Worm (Caenorhabditis elegans) whole organism, mixed stage, embryonic: ENCODE measurements around the gene K11H3.5.

ENCODE experiments used
- M03D4.4 ChIP-seq: sonication (generic microtip); optimal IDR thresholded peaks from 2 replicates; lab custom pipeline; 2017; ENCODE audit warnings: mild to moderate bottlenecking, missing genetic modification characterization, missing compliant biosample characterization
- bed-3 ChIP-seq: fragments of 200-800 bp; sonication (Bioruptor generic); optimal IDR thresholded peaks from 3 replicates; lab custom pipeline; 2018; ENCODE audit warnings: mild to moderate bottlenecking, missing genetic modification characterization, moderate library complexity, missing compliant biosample characterization
- blmp-1 ChIP-seq: fragments of 150-350 bp; optimal IDR thresholded peaks from 2 replicates; lab custom pipeline; 2014; ENCODE audit warnings: missing biosample characterization, missing genetic modification characterization
- ceh-43 ChIP-seq: fragments of 200-800 bp; sonication (Bioruptor generic); optimal IDR thresholded peaks from 2 replicates; lab custom pipeline; 2018; ENCODE audit warnings: mild to moderate bottlenecking, missing genetic modification characterization, moderate library complexity, missing compliant biosample characterization
- ceh-83 ChIP-seq: fragments of 200-800 bp; sonication (Bioruptor generic); optimal IDR thresholded peaks from 2 replicates; lab custom pipeline; 2018; ENCODE audit warnings: mild to moderate bottlenecking, missing genetic modification characterization, missing compliant biosample characterization
- ces-1 ChIP-seq: fragments of 150-350 bp; optimal IDR thresholded peaks from 2 replicates; lab custom pipeline; 2014; ENCODE audit warnings: missing biosample characterization, missing genetic modification reagents, missing genetic modification characterization
- cnd-1 ChIP-seq: fragments of 200-800 bp; sonication (Bioruptor generic); optimal IDR thresholded peaks from 2 replicates; lab custom pipeline; 2018; ENCODE audit warnings: mild to moderate bottlenecking, missing genetic modification characterization, missing compliant biosample characterization
- elt-1 ChIP-seq: sonication (generic microtip); optimal IDR thresholded peaks from 2 replicates; lab custom pipeline; 2017; ENCODE audit warnings: missing genetic modification characterization, mild to moderate bottlenecking, missing compliant biosample characterization, antibody characterized with exemption, moderate library complexity, borderline replicate concordance; ENCODE audit not compliant: insufficient read depth
- elt-3 ChIP-seq: fragments of 150-350 bp; optimal IDR thresholded peaks from 2 replicates; lab custom pipeline; 2014; ENCODE audit warnings: missing biosample characterization, missing genetic modification characterization
- flh-1 ChIP-seq: fragments of 200-800 bp; sonication (Bioruptor generic); optimal IDR thresholded peaks from 2 replicates; lab custom pipeline; 2018; ENCODE audit warnings: mild to moderate bottlenecking, missing genetic modification characterization, moderate library complexity, missing compliant biosample characterization
- ham-2 ChIP-seq: fragments of 200-800 bp; sonication (Bioruptor generic); optimal IDR thresholded peaks from 2 replicates; lab custom pipeline; 2018; ENCODE audit warnings: mild to moderate bottlenecking, missing genetic modification characterization, missing compliant biosample characterization
- hlh-1 ChIP-seq: fragments of 150-350 bp; optimal IDR thresholded peaks from 2 replicates; lab custom pipeline; 2014; ENCODE audit warnings: missing biosample characterization, missing genetic modification reagents, missing genetic modification characterization
- lin-13 ChIP-seq: fragments of 150-350 bp; optimal IDR thresholded peaks from 2 replicates; lab custom pipeline; 2014; ENCODE audit warnings: missing biosample characterization, missing genetic modification characterization
- lin-32 ChIP-seq: fragments of 200-800 bp; sonication (Bioruptor generic); optimal IDR thresholded peaks from 2 replicates; lab custom pipeline; 2018; ENCODE audit warnings: mild to moderate bottlenecking, missing genetic modification characterization, missing compliant biosample characterization
- lsy-2 ChIP-seq: fragments of 150-350 bp; optimal IDR thresholded peaks from 2 replicates; lab custom pipeline; 2014; ENCODE audit warnings: missing biosample characterization, missing genetic modification characterization
- mab-5 ChIP-seq: fragments of 150-350 bp; optimal IDR thresholded peaks from 2 replicates; lab custom pipeline; 2014; ENCODE audit warnings: missing biosample characterization, missing genetic modification characterization
- mep-1 ChIP-seq: fragments of 150-350 bp; optimal IDR thresholded peaks from 2 replicates; lab custom pipeline; 2017; ENCODE audit warnings: missing biosample characterization, missing genetic modification reagents, missing genetic modification characterization, inconsistent platforms
- mls-2 ChIP-seq: sonication (generic microtip); optimal IDR thresholded peaks from 2 replicates; lab custom pipeline; 2016; ENCODE audit warnings: mild to moderate bottlenecking, missing genetic modification characterization, moderate library complexity, missing compliant biosample characterization
- nhr-12 ChIP-seq: fragments of 150-350 bp; optimal IDR thresholded peaks from 2 replicates; lab custom pipeline; 2014; ENCODE audit warnings: missing biosample characterization, missing genetic modification characterization
- nhr-237 ChIP-seq: fragments of 150-350 bp; optimal IDR thresholded peaks from 2 replicates; lab custom pipeline; 2014; ENCODE audit warnings: missing biosample characterization, missing genetic modification characterization
- nhr-28 ChIP-seq: fragments of 150-350 bp; optimal IDR thresholded peaks from 2 replicates; lab custom pipeline; 2014; ENCODE audit warnings: missing biosample characterization, missing genetic modification characterization
- nhr-76 ChIP-seq: sonication (generic microtip); optimal IDR thresholded peaks from 2 replicates; lab custom pipeline; 2017; ENCODE audit warnings: missing biosample characterization, missing genetic modification characterization
- pha-4 ChIP-seq: fragments of 150-350 bp; optimal IDR thresholded peaks from 2 replicates; lab custom pipeline; 2018; ENCODE audit warnings: missing biosample characterization, missing genetic modification reagents, missing genetic modification characterization
- sem-2 ChIP-seq: fragments of 200-800 bp; sonication (Bioruptor generic); optimal IDR thresholded peaks from 2 replicates; lab custom pipeline; 2018; ENCODE audit warnings: mild to moderate bottlenecking, missing genetic modification characterization, missing compliant biosample characterization
- snpc-4 ChIP-seq: fragments of 150-350 bp; optimal IDR thresholded peaks from 2 replicates; lab custom pipeline; 2014; ENCODE audit warnings: missing biosample characterization, missing genetic modification characterization
- sptf-1 ChIP-seq: sonication (generic microtip); optimal IDR thresholded peaks from 2 replicates; lab custom pipeline; 2017; ENCODE audit warnings: mild to moderate bottlenecking, missing genetic modification characterization, moderate library complexity, missing compliant biosample characterization
- tbx-8 ChIP-seq: fragments of 200-800 bp; sonication (Bioruptor generic); optimal IDR thresholded peaks from 2 replicates; lab custom pipeline; 2018; ENCODE audit warnings: mild to moderate bottlenecking, missing genetic modification characterization, moderate library complexity, missing compliant biosample characterization
- unc-120 ChIP-seq: sonication (generic microtip); optimal IDR thresholded peaks from 2 replicates; lab custom pipeline; 2017; ENCODE audit warnings: missing genetic modification characterization, missing compliant biosample characterization; ENCODE audit not compliant: poor library complexity, severe bottlenecking
- unc-62 ChIP-seq: fragments of 150-350 bp; optimal IDR thresholded peaks from 2 replicates; lab custom pipeline; 2014; ENCODE audit warnings: missing biosample characterization, missing genetic modification reagents, missing genetic modification characterization
- zip-8 ChIP-seq: fragments of 150-350 bp; optimal IDR thresholded peaks from 2 replicates; lab custom pipeline; 2014; ENCODE audit warnings: missing biosample characterization, missing genetic modification characterization
- ztf-11 ChIP-seq: fragments of 150-350 bp; optimal IDR thresholded peaks from 2 replicates; lab custom pipeline; 2014; ENCODE audit warnings: missing biosample characterization, missing genetic modification characterization

Gene K11H3.5

ce11 chrIII:9826005-9826404 lies 17.6 kb upstream of the K11H3.5 start:
- TF ChIP-seq sptf-1 (tag; lab: Kevin White, UChicago) (no peak), ces-1 (GFP tag; lab: Kevin White, UChicago) (no peak), mep-1 (tag; lab: Kevin White, UChicago) (peak; percentile 3), snpc-4 (tag; lab: Kevin White, UChicago) (no peak)

- TF ChIP-seq tbx-8 (GFP tag; lab: Kevin White, UChicago): no peak
- TF ChIP-seq ham-2 (GFP tag; lab: Kevin White, UChicago): no peak
- peak; percentile 4 for TF ChIP-seq mep-1 (tag; lab: Kevin White, UChicago)
- TF ChIP-seq unc-120: no peak
- peak; percentile 9 for TF ChIP-seq nhr-237 (tag; lab: Kevin White, UChicago)
- TF ChIP-seq ceh-83: no peak
- peak; percentile 38 for TF ChIP-seq zip-8 (tag; lab: Kevin White, UChicago)
- TF ChIP-seq M03D4.4 (tag; lab: Kevin White, UChicago): no peak
- TF ChIP-seq mls-2 (tag; lab: Kevin White, UChicago): no peak
- TF ChIP-seq mab-5 (tag; lab: Kevin White, UChicago): no peak
- no peak for TF ChIP-seq unc-62 (GFP tag; lab: Kevin White, UChicago)
- peak; percentile 96 for TF ChIP-seq lsy-2
- TF ChIP-seq lin-32: no peak
- TF ChIP-seq pha-4: peak; percentile 76
- no peak for TF ChIP-seq ceh-43 (GFP tag; lab: Kevin White, UChicago)
- TF ChIP-seq elt-1 (tag; lab: Kevin White, UChicago): no peak
- no peak for TF ChIP-seq sptf-1 (tag; lab: Kevin White, UChicago)
- no peak for TF ChIP-seq blmp-1
- TF ChIP-seq nhr-28 (tag; lab: Kevin White, UChicago): no peak
- peak; percentile 61 for TF ChIP-seq ces-1 (GFP tag; lab: Kevin White, UChicago)
- TF ChIP-seq flh-1 (GFP tag; lab: Kevin White, UChicago): no peak
- TF ChIP-seq, all 35 proteins: peak for 6
These were observed 16.2 kb upstream of the K11H3.5 start, which contains the start of the genes ZK632.10 and ZK632.11 for ce11 chrIII:9827163-9827951. TSS of gene ZK632.10 (minus strand) at chrIII:9827722. TSS of gene ZK632.11 (plus strand) at chrIII:9827915.

ce11 chrIII:9830502-9830901 lies 13.1 kb upstream of the K11H3.5 start, which contains the start of gene ZK632.12:
TSS of gene ZK632.12 (plus strand) at chrIII:9830802.
- no peak for TF ChIP-seq mls-2 (tag; lab: Kevin White, UChicago)
- TF ChIP-seq hlh-1: no peak
- no peak for TF ChIP-seq flh-1 (GFP tag; lab: Kevin White, UChicago)
- no peak for TF ChIP-seq ham-2 (GFP tag; lab: Kevin White, UChicago)
- TF ChIP-seq elt-1 (tag; lab: Kevin White, UChicago): no peak
- no peak for TF ChIP-seq blmp-1
- TF ChIP-seq zip-8 (tag; lab: Kevin White, UChicago): no peak
- no peak for TF ChIP-seq pha-4
- no peak for TF ChIP-seq bed-3 (GFP tag; lab: Kevin White, UChicago)
- no peak for TF ChIP-seq ztf-11 (tag; lab: Kevin White, UChicago)
- TF ChIP-seq snpc-4 (tag; lab: Kevin White, UChicago): no peak
- no peak for TF ChIP-seq nhr-12 (tag; lab: Kevin White, UChicago)
- no peak for TF ChIP-seq elt-3 (tag; lab: Kevin White, UChicago)
- no peak for TF ChIP-seq lin-32
- TF ChIP-seq nhr-76 (tag; lab: Kevin White, UChicago): no peak

ce11 chrIII:9832569-9832968 lies 11.0 kb upstream of the K11H3.5 start:
- TF ChIP-seq pha-4: no peak
- no peak for TF ChIP-seq tbx-8 (GFP tag; lab: Kevin White, UChicago)
- TF ChIP-seq bed-3 (GFP tag; lab: Kevin White, UChicago): no peak
- no peak for TF ChIP-seq unc-120
- TF ChIP-seq elt-1 (tag; lab: Kevin White, UChicago): no peak
- TF ChIP-seq sptf-1 (tag; lab: Kevin White, UChicago): no peak
- TF ChIP-seq ham-2 (GFP tag; lab: Kevin White, UChicago): no peak
- TF ChIP-seq blmp-1: no peak

- TF ChIP-seq mls-2 (tag; lab: Kevin White, UChicago): no peak
- TF ChIP-seq bed-3 (GFP tag; lab: Kevin White, UChicago): no peak
- TF ChIP-seq nhr-12 (tag; lab: Kevin White, UChicago): no peak
- TF ChIP-seq mab-5 (tag; lab: Kevin White, UChicago): no peak
- no peak for TF ChIP-seq lin-32
- no peak for TF ChIP-seq nhr-237 (tag; lab: Kevin White, UChicago)
- TF ChIP-seq ztf-11 (tag; lab: Kevin White, UChicago): no peak
- TF ChIP-seq cnd-1 (tag; lab: Kevin White, UChicago): no peak
- TF ChIP-seq ces-1 (GFP tag; lab: Kevin White, UChicago): no peak
- no peak for TF ChIP-seq snpc-4 (tag; lab: Kevin White, UChicago)
- no peak for TF ChIP-seq nhr-76 (tag; lab: Kevin White, UChicago)
- TF ChIP-seq lsy-2: no peak
- TF ChIP-seq tbx-8 (GFP tag; lab: Kevin White, UChicago): no peak
- no peak for TF ChIP-seq ceh-83
- no peak for TF ChIP-seq hlh-1
- TF ChIP-seq lin-13: no peak
- no peak for TF ChIP-seq sem-2 (GFP tag; lab: Kevin White, UChicago)
- TF ChIP-seq elt-1 (tag; lab: Kevin White, UChicago): no peak
These were observed 8.7 kb upstream of the K11H3.5 start, which contains the start of gene K11H3.8 for ce11 chrIII:9834888-9835287. TSS of gene K11H3.8 (plus strand) at chrIII:9835188.
